Fruit fly (Drosophila melanogaster) whole organism, prepupa: ENCODE measurements around the gene CG3386.
A peak's percentile ranks its signal among the peaks of the same experiment; 100 is the strongest.

Source experiments
- Blimp-1 ChIP-seq: fragments of 200-800 bp; sonication (Bioruptor generic); optimal IDR thresholded peaks from 3 replicates; lab custom pipeline; 2017; ENCODE audit warnings: missing biosample characterization, missing genetic modification characterization, mild to moderate bottlenecking, moderate library complexity, missing genetic modification reagents
- CG10631 ChIP-seq: fragments of 200-800 bp; sonication (Bioruptor generic); optimal IDR thresholded peaks from 2 replicates; lab custom pipeline; 2016; ENCODE audit warnings: missing biosample characterization, missing genetic modification characterization
- CG11294 ChIP-seq: fragments of 200-800 bp; sonication (Bioruptor generic); IDR thresholded peaks from 2 replicates; pipeline ENCODE4 v1.3.6; 2022; ENCODE audit warnings: missing biosample characterization, missing genetic modification characterization
- CG11762 ChIP-seq: fragments of 200-800 bp; sonication (Bioruptor generic); optimal IDR thresholded peaks from 3 replicates; lab custom pipeline; 2016; ENCODE audit warnings: missing biosample characterization, missing genetic modification characterization; ENCODE audit not compliant: insufficient read depth
- CG11902 ChIP-seq: fragments of 200-800 bp; sonication (Bioruptor generic); optimal IDR thresholded peaks from 3 replicates; lab custom pipeline; 2016; ENCODE audit warnings: missing biosample characterization, missing genetic modification characterization
- CG16779 ChIP-seq: fragments of 200-800 bp; sonication (Bioruptor generic); optimal IDR thresholded peaks from 3 replicates; lab custom pipeline; 2017; ENCODE audit warnings: missing biosample characterization, mild to moderate bottlenecking, missing genetic modification characterization
- CG3032 ChIP-seq: fragments of 200-800 bp; optimal IDR thresholded peaks from 2 replicates; lab custom pipeline; 2019; ENCODE audit warnings: missing biosample characterization, mild to moderate bottlenecking, missing genetic modification characterization, moderate library complexity
- CG31627 ChIP-seq: fragments of 200-800 bp; sonication (Bioruptor generic); optimal IDR thresholded peaks from 3 replicates; lab custom pipeline; 2016; ENCODE audit warnings: missing biosample characterization, missing genetic modification characterization
- CG32006 ChIP-seq: fragments of 200-800 bp; sonication (Bioruptor generic); optimal IDR thresholded peaks from 3 replicates; lab custom pipeline; 2017; ENCODE audit warnings: missing biosample characterization, mild to moderate bottlenecking, missing genetic modification characterization
- CG34406 ChIP-seq: fragments of 200-800 bp; sonication (Bioruptor generic); optimal IDR thresholded peaks from 3 replicates; lab custom pipeline; 2016; ENCODE audit warnings: missing biosample characterization, missing genetic modification characterization
- CG3919 ChIP-seq: fragments of 200-800 bp; sonication (Bioruptor generic); optimal IDR thresholded peaks from 3 replicates; lab custom pipeline; 2016; ENCODE audit warnings: missing biosample characterization, missing genetic modification characterization
- CG6163 ChIP-seq: fragments of 200-800 bp; sonication (Bioruptor generic); IDR thresholded peaks from 3 replicates; pipeline ENCODE4 v1.3.6; 2022; ENCODE audit warnings: missing biosample characterization, missing genetic modification characterization
- CG6276 ChIP-seq: fragments of 200-800 bp; sonication (Bioruptor generic); optimal IDR thresholded peaks from 2 replicates; lab custom pipeline; 2017; ENCODE audit warnings: missing biosample characterization, mild to moderate bottlenecking, missing genetic modification characterization
- CG6808 ChIP-seq: fragments of 200-800 bp; sonication (Bioruptor generic); optimal IDR thresholded peaks from 3 replicates; lab custom pipeline; 2017; ENCODE audit warnings: missing biosample characterization, missing genetic modification characterization, mild to moderate bottlenecking, moderate library complexity, missing genetic modification reagents
- CG6854 ChIP-seq: fragments of 200-800 bp; sonication (Bioruptor generic); optimal IDR thresholded peaks from 2 replicates; lab custom pipeline; 2017; ENCODE audit warnings: missing biosample characterization, mild to moderate bottlenecking, missing genetic modification characterization
- CG8119 ChIP-seq: fragments of 200-800 bp; sonication (Bioruptor generic); IDR thresholded peaks from 3 replicates; pipeline ENCODE4 v1.3.6; 2022; ENCODE audit warnings: missing biosample characterization, missing genetic modification characterization
- CG8319 ChIP-seq: fragments of 200-800 bp; sonication (Bioruptor generic); optimal IDR thresholded peaks from 3 replicates; lab custom pipeline; 2016; ENCODE audit warnings: missing biosample characterization, missing genetic modification characterization
- CG8632 ChIP-seq: fragments of 200-800 bp; sonication (Bioruptor generic); optimal IDR thresholded peaks from 3 replicates; lab custom pipeline; 2016; ENCODE audit warnings: missing biosample characterization, missing genetic modification characterization
- CG9139 ChIP-seq: fragments of 200-800 bp; sonication (Bioruptor generic); optimal IDR thresholded peaks from 3 replicates; lab custom pipeline; 2017; ENCODE audit warnings: missing biosample characterization, mild to moderate bottlenecking, missing genetic modification characterization
- Eip75B ChIP-seq: fragments of 200-800 bp; sonication (Bioruptor generic); optimal IDR thresholded peaks from 3 replicates; lab custom pipeline; 2016; ENCODE audit warnings: missing biosample characterization, missing genetic modification characterization
- Eip78C ChIP-seq: fragments of 200-800 bp; sonication (Bioruptor generic); peaks from one replicate; lab custom pipeline; 2016; ENCODE audit warnings: missing biosample characterization, missing genetic modification characterization
- Eip93F ChIP-seq: fragments of 200-800 bp; sonication (Bioruptor generic); optimal IDR thresholded peaks from 2 replicates; lab custom pipeline; 2016; ENCODE audit warnings: missing biosample characterization, mild to moderate bottlenecking, missing genetic modification characterization
- Ets96B ChIP-seq: fragments of 200-800 bp; optimal IDR thresholded peaks from 2 replicates; lab custom pipeline; 2019; ENCODE audit warnings: missing biosample characterization, mild to moderate bottlenecking, missing genetic modification characterization, moderate library complexity
- Gug ChIP-seq: fragments of 200-800 bp; sonication (Bioruptor generic); IDR thresholded peaks from 2 replicates; pipeline ENCODE4 v1.3.6; 2022; ENCODE audit warnings: missing biosample characterization, missing genetic modification characterization
- Hr38 ChIP-seq: sonication (Bioruptor generic); optimal IDR thresholded peaks from 2 replicates; lab custom pipeline; 2016; ENCODE audit warnings: missing biosample characterization, missing genetic modification characterization
- Hr39 ChIP-seq: fragments of 200-800 bp; sonication (Bioruptor generic); optimal IDR thresholded peaks from 2 replicates; lab custom pipeline; 2016; ENCODE audit warnings: missing biosample characterization, missing genetic modification characterization
- Hr4 ChIP-seq: fragments of 200-800 bp; sonication (Bioruptor generic); optimal IDR thresholded peaks from 3 replicates; lab custom pipeline; 2016; ENCODE audit warnings: missing biosample characterization, missing genetic modification characterization
- Lpt ChIP-seq: fragments of 200-800 bp; sonication (Bioruptor generic); optimal IDR thresholded peaks from 3 replicates; lab custom pipeline; 2016; ENCODE audit warnings: missing biosample characterization, missing genetic modification characterization
- Met ChIP-seq: fragments of 200-800 bp; sonication (Bioruptor generic); optimal IDR thresholded peaks from 3 replicates; lab custom pipeline; 2016; ENCODE audit warnings: missing biosample characterization, missing genetic modification characterization
- OdsH ChIP-seq: fragments of 200-800 bp; sonication (Bioruptor generic); optimal IDR thresholded peaks from 3 replicates; lab custom pipeline; 2016; ENCODE audit warnings: missing biosample characterization, missing genetic modification characterization
- Smox ChIP-seq: fragments of 200-800 bp; sonication (Bioruptor generic); optimal IDR thresholded peaks from 3 replicates; lab custom pipeline; 2016; ENCODE audit warnings: missing biosample characterization, missing genetic modification characterization
- Sox102F ChIP-seq: fragments of 200-800 bp; sonication (Bioruptor generic); optimal IDR thresholded peaks from 2 replicates; lab custom pipeline; 2016; ENCODE audit warnings: missing biosample characterization, mild to moderate bottlenecking, missing genetic modification characterization
- Sox14 ChIP-seq: fragments of 200-800 bp; sonication (Bioruptor generic); optimal IDR thresholded peaks from 3 replicates; lab custom pipeline; 2016; ENCODE audit warnings: missing biosample characterization, missing genetic modification characterization
- Sox15 ChIP-seq: fragments of 200-800 bp; sonication (Bioruptor generic); optimal IDR thresholded peaks from 3 replicates; lab custom pipeline; 2016; ENCODE audit warnings: missing biosample characterization, missing genetic modification characterization
- achi ChIP-seq: fragments of 200-800 bp; sonication (Bioruptor generic); optimal IDR thresholded peaks from 3 replicates; lab custom pipeline; 2016; ENCODE audit warnings: missing biosample characterization, missing genetic modification characterization
- cyc ChIP-seq: fragments of 200-800 bp; sonication (Bioruptor generic); optimal IDR thresholded peaks from 3 replicates; lab custom pipeline; 2016; ENCODE audit warnings: missing biosample characterization, missing genetic modification characterization
- dac ChIP-seq: fragments of 200-800 bp; sonication (Bioruptor generic); optimal IDR thresholded peaks from 2 replicates; lab custom pipeline; 2017; ENCODE audit warnings: missing biosample characterization, mild to moderate bottlenecking, missing genetic modification characterization
- dsx ChIP-seq: fragments of 200-800 bp; optimal IDR thresholded peaks from 3 replicates; lab custom pipeline; 2019; ENCODE audit warnings: missing biosample characterization, mild to moderate bottlenecking, missing genetic modification characterization, moderate library complexity; ENCODE audit not compliant: poor library complexity, severe bottlenecking
- fd85E ChIP-seq: fragments of 200-800 bp; sonication (Bioruptor generic); optimal IDR thresholded peaks from 3 replicates; lab custom pipeline; 2016; ENCODE audit warnings: missing biosample characterization, missing genetic modification characterization
- lz ChIP-seq: fragments of 200-800 bp; sonication (Bioruptor generic); optimal IDR thresholded peaks from 3 replicates; lab custom pipeline; 2016; ENCODE audit warnings: missing biosample characterization, missing genetic modification characterization
- net ChIP-seq: fragments of 200-800 bp; sonication (Bioruptor generic); optimal IDR thresholded peaks from 3 replicates; lab custom pipeline; 2016; ENCODE audit warnings: missing biosample characterization, missing genetic modification characterization
- pdm3 ChIP-seq: fragments of 200-800 bp; sonication (Bioruptor generic); optimal IDR thresholded peaks from 3 replicates; lab custom pipeline; 2016; ENCODE audit warnings: missing biosample characterization, missing genetic modification characterization
- spab ChIP-seq: fragments of 200-800 bp; sonication (Bioruptor generic); optimal IDR thresholded peaks from 2 replicates; lab custom pipeline; 2017; ENCODE audit warnings: missing biosample characterization, mild to moderate bottlenecking, missing genetic modification characterization, missing genetic modification reagents
- svp ChIP-seq: fragments of 200-800 bp; sonication (Bioruptor generic); peaks from one replicate; lab custom pipeline; 2016; ENCODE audit warnings: missing biosample characterization, missing genetic modification characterization
- topi ChIP-seq: fragments of 200-800 bp; sonication (Bioruptor generic); optimal IDR thresholded peaks from 3 replicates; lab custom pipeline; 2016; ENCODE audit warnings: missing biosample characterization, missing genetic modification characterization

The CG3386 gene

dm6 chr3L:700160-700917 lies 18.1 kb upstream of the CG3386 start (continued):
- no peak for TF ChIP-seq dsx (GFP tag; lab: Kevin White, UChicago)
- TF ChIP-seq CG16779: peak; percentile 3
- TF ChIP-seq Sox15: no peak
- no peak for TF ChIP-seq Hr38 (GFP tag; lab: Kevin White, UChicago)
- no peak for TF ChIP-seq CG9139 (GFP tag; lab: Kevin White, UChicago)
- TF ChIP-seq Lpt (GFP tag; lab: Kevin White, UChicago): no peak
- TF ChIP-seq CG8632 (GFP tag; lab: Kevin White, UChicago): no peak
- TF ChIP-seq CG3919 (GFP tag; lab: Kevin White, UChicago): peak; percentile 13
- TF ChIP-seq CG8319 (GFP tag; lab: Kevin White, UChicago): no peak
- TF ChIP-seq CG6854 (GFP tag; lab: Kevin White, UChicago): no peak
- TF ChIP-seq CG34406 (GFP tag; lab: Kevin White, UChicago): peak; percentile 8
- TF ChIP-seq Blimp-1 (GFP tag; lab: Kevin White, UChicago): no peak
- TF ChIP-seq CG31627 (GFP tag; lab: Kevin White, UChicago): no peak
- TF ChIP-seq CG3032: peak; percentile 20
- peak; percentile 27 for TF ChIP-seq achi (GFP tag; lab: Kevin White, UChicago)
- no peak for TF ChIP-seq lz (GFP tag; lab: Kevin White, UChicago)
- no peak for TF ChIP-seq Gug (GFP tag; lab: Robert Waterston, UW)

DNA sequence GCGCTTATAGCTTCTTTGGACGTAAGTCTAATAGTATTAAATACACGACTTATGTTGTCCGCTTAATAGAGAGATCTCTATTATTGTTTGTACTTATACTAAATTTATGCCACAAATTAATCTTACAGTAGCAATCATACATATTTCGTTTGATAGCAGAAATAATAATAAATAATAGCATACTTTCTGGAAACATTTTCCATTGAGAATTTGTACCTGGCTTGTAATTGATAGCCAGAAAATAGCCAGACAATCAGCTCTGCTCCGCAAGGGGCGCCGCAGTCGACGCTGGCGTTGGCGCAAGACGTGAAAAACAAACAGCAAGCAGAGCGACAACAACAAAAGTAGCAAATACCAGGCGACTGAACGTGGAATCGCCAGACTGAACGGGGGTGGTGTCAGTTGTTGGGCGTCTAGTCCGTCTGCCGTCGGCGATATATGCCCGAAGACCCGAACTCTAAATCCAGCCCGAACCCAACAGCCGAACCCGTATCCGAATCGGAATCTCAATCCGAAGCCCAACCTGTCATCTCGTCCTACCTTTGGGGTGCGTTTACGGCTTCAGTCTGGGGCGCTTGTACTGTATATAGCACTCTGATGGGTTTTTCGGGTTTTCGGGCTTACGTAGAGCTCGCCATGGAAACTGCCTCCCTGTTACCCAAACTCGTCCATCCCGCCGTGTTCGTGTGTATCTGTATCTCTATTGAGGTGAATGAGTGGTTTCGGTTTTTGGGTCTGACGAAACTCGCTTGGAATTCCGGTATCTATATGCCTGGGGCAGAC lies 17.3 kb upstream of the CG3386 start:
- TF ChIP-seq CG6854 (GFP tag; lab: Kevin White, UChicago) (no peak), CG6163 (GFP tag; lab: Robert Waterston, UW) (peak; percentile 16; the same call in 1 of the 3 replicates), CG8319 (GFP tag; lab: Kevin White, UChicago) (no peak), dsx (GFP tag; lab: Kevin White, UChicago) (no peak), CG16779 (no peak), spab (GFP tag; lab: Kevin White, UChicago) (peak; percentile 68), CG11294 (GFP tag; lab: Robert Waterston, UW) (no peak), CG11902 (no peak), CG11762 (GFP tag; lab: Kevin White, UChicago) (no peak), CG31627 (GFP tag; lab: Kevin White, UChicago) (peak; percentile 56), Gug (GFP tag; lab: Robert Waterston, UW) (no peak), CG3032 (peak; percentile 53), Eip75B (peak; percentile 66), CG6276 (GFP tag; lab: Kevin White, UChicago) (peak; percentile 10), CG8632 (GFP tag; lab: Kevin White, UChicago) (peak; percentile 38), fd85E (GFP tag; lab: Kevin White, UChicago) (no peak), Sox15 (no peak), CG8119 (GFP tag; lab: Robert Waterston, UW) (peak; percentile 20; the same call in 1 of the 3 replicates), Ets96B (tag; lab: Kevin White, UChicago) (peak; percentile 67), cyc (GFP tag; lab: Kevin White, UChicago) (peak; percentile 26), svp (GFP tag; lab: Kevin White, UChicago) (peak; percentile 30), Eip93F (GFP tag; lab: Kevin White, UChicago) (no peak), Sox14 (GFP tag; lab: Kevin White, UChicago) (peak; percentile 57), Met (GFP tag; lab: Kevin White, UChicago) (peak; percentile 54), Hr4 (GFP tag; lab: Kevin White, UChicago) (peak; percentile 43), dac (GFP tag; lab: Kevin White, UChicago) (peak; percentile 31), topi (GFP tag; lab: Kevin White, UChicago) (peak; percentile 46), CG10631 (GFP tag; lab: Kevin White, UChicago) (peak; percentile 25), Sox102F (GFP tag; lab: Kevin White, UChicago) (peak; percentile 42), Hr38 (GFP tag; lab: Kevin White, UChicago) (no peak), OdsH (peak; percentile 68), Eip78C (GFP tag; lab: Kevin White, UChicago) (peak; percentile 80), CG6808 (peak; percentile 44), Hr39 (GFP tag; lab: Kevin White, UChicago) (peak; percentile 36), Smox (peak; percentile 47), CG32006 (GFP tag; lab: Kevin White, UChicago) (peak; percentile 77), net (no peak), CG9139 (GFP tag; lab: Kevin White, UChicago) (no peak), pdm3 (peak; percentile 74)
